Worm (Caenorhabditis elegans): ENCODE data around the gene ubc-18.

DNA sequence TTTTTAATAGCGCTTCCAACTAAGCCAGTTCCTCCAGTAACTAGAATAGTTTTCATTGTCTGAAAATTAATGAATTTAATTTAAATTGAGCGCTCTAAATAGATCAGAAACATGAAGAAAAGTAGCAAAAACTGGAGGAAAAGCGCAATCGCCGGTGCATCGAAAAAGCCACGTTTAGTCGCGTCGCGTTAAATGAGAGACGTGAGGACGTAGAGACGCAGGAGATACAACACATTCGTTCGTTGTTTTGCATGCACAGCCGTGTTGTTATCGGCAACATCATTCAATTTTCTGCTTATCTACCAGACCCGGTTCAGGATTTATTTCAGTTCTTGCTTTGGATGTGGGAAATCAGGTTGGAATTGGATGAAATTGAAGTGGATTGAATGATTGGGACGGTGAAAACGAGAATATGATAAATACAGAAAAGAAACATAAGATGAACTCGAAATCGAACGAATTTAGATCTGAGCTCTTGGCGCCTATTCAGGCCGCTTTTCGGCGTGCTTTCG is 929 bp downstream of the ubc-18 start, which contains the start of gene ger-1:
- no peak for TF ChIP-seq snpc-4 (tag; optimal IDR thresholded peaks at IDR 0.05)
- no peak for TF ChIP-seq egl-27 (tag; optimal IDR thresholded peaks at IDR 0.05)
- no peak for TF ChIP-seq zag-1 (tag; optimal IDR thresholded peaks at IDR 0.05)
- no peak for TF ChIP-seq nhr-67 (tag; optimal IDR thresholded peaks at IDR 0.05)
- no peak for TF ChIP-seq skn-1 (tag; optimal IDR thresholded peaks at IDR 0.05)
- no peak for TF ChIP-seq lin-15B (tag; optimal IDR thresholded peaks at IDR 0.05)
- no peak for TF ChIP-seq nhr-77 (tag; optimal IDR thresholded peaks at IDR 0.05)
- TF ChIP-seq R02D3.7 (tag; optimal IDR thresholded peaks at IDR 0.05) = no peak
- no peak for TF ChIP-seq lin-39 (tag; optimal IDR thresholded peaks at IDR 0.05)
- TF ChIP-seq mdl-1 (tag; optimal IDR thresholded peaks at IDR 0.05) = no peak
- no peak for TF ChIP-seq ceh-9 (tag; optimal IDR thresholded peaks at IDR 0.05)

All from whole organism, L3 larva.